Worm (Caenorhabditis elegans) whole organism, L2 larva: ENCODE measurements around the gene asp-13.

Experiments used
- R02D3.7 ChIP-seq: fragments of 150-350 bp; optimal IDR thresholded peaks from 2 replicates; lab custom pipeline; 2014; ENCODE audit warnings: missing biosample characterization, missing genetic modification characterization
- ZK546.5 ChIP-seq: sonication (generic microtip); optimal IDR thresholded peaks from 2 replicates; lab custom pipeline; 2017; ENCODE audit warnings: missing biosample characterization, missing genetic modification characterization
- aly-2 ChIP-seq: fragments of 150-350 bp; optimal IDR thresholded peaks from 2 replicates; lab custom pipeline; 2014; ENCODE audit warnings: missing biosample characterization, missing genetic modification characterization
- ama-1 ChIP-seq: fragments of 150-350 bp; optimal IDR thresholded peaks from 2 replicates; lab custom pipeline; 2018; ENCODE audit warnings: inconsistent platforms
- gmeb-1 ChIP-seq: fragments of 150-350 bp; optimal IDR thresholded peaks from 2 replicates; lab custom pipeline; 2014; ENCODE audit warnings: missing biosample characterization, missing genetic modification characterization
- lin-39 ChIP-seq: fragments of 150-350 bp; optimal IDR thresholded peaks from 2 replicates; lab custom pipeline; 2014; ENCODE audit warnings: missing biosample characterization, missing genetic modification reagents, missing genetic modification characterization
- mdl-1 ChIP-seq, 2 experiments: fragments of 150-350 bp in 1 of 2; sonication (generic microtip) in 1 of 2; optimal IDR thresholded peaks; 2 replicates each; lab custom pipeline; 2017; ENCODE audit warnings: missing biosample characterization in 2 of 2, missing genetic modification characterization in 2 of 2
- nhr-21 ChIP-seq: fragments of 150-350 bp; optimal IDR thresholded peaks from 2 replicates; lab custom pipeline; 2014; ENCODE audit warnings: missing biosample characterization, missing genetic modification characterization
- nhr-77 ChIP-seq: fragments of 150-350 bp; optimal IDR thresholded peaks from 2 replicates; lab custom pipeline; 2014; ENCODE audit warnings: missing biosample characterization, missing genetic modification characterization

DNA sequence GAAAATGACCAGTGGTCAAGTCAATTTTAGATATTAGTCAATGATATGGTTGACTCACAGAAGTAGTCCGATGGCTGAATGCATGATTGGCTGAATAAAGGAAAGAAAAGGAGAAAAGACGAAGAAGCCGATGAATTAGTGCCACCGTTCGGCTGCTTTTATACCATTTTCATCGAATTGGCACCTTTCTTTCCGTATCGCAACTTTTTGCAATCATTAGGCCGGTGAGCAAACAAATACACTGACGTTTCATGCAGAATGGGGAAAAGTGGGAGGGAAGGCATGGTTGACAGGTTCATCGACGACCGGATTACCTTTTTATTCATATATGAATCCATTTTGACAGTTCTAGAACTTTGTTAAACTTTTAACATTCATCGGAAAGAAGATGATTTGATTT lies 21.8 kb downstream of the asp-13 start, which contains the start of gene idpc-2:
- no peak for TF ChIP-seq gmeb-1 (tag; lab: Kevin White, UChicago)
- TF ChIP-seq aly-2, result no peak
- no peak for TF ChIP-seq mdl-1 (tag; optimal IDR thresholded peaks at IDR 0.05; lab: Kevin White, UChicago)
- no peak for TF ChIP-seq ZK546.5
- TF ChIP-seq R02D3.7 (tag; lab: Kevin White, UChicago), result no peak
- TF ChIP-seq nhr-21 (tag; lab: Kevin White, UChicago), result no peak
- TF ChIP-seq ama-1 (lab: Kevin White, UChicago), result no peak
- TF ChIP-seq lin-39, result no peak
- TF ChIP-seq nhr-77, result no peak
